Fruit fly (Drosophila melanogaster) whole organism, embryonic: ENCODE data around the gene CG42558.

Experiments used
- ATbp ChIP-seq: fragments of 200-800 bp; sonication (Bioruptor generic); optimal IDR thresholded peaks from 2 replicates; lab custom pipeline; 2017; ENCODE audit warnings: missing biosample characterization, mild to moderate bottlenecking, missing genetic modification characterization, missing genetic modification reagents
- Atf-2 ChIP-seq: fragments of 200-800 bp; sonication (Bioruptor generic); optimal IDR thresholded peaks from 2 replicates; lab custom pipeline; 2016; ENCODE audit warnings: missing biosample characterization, missing genetic modification characterization
- Awh ChIP-seq: fragments of 200-800 bp; sonication (Bioruptor generic); IDR thresholded peaks from 2 replicates; pipeline ENCODE4, ENCODE4 v1.3.6; 2022; ENCODE audit warnings: missing biosample characterization, missing genetic modification characterization
- Blimp-1 ChIP-seq: fragments of 200-800 bp; sonication (Bioruptor generic); optimal IDR thresholded peaks from 3 replicates; lab custom pipeline; 2018; ENCODE audit warnings: missing biosample characterization, missing genetic modification characterization, mild to moderate bottlenecking, moderate library complexity, missing genetic modification reagents
- CG10654 ChIP-seq: fragments of 200-800 bp; sonication (Bioruptor generic); optimal IDR thresholded peaks from 2 replicates; lab custom pipeline; 2016; ENCODE audit warnings: missing biosample characterization, missing genetic modification characterization
- CG11093 ChIP-seq: fragments of 200-800 bp; sonication (Bioruptor generic); IDR thresholded peaks from 3 replicates; pipeline ENCODE4 v1.3.6; 2022; ENCODE audit warnings: missing biosample characterization, missing genetic modification characterization
- CG12391 ChIP-seq: fragments of 200-800 bp; sonication (Bioruptor generic); optimal IDR thresholded peaks from 3 replicates; lab custom pipeline; 2018; ENCODE audit warnings: missing biosample characterization, mild to moderate bottlenecking, missing genetic modification characterization, moderate library complexity
- CG12769 ChIP-seq: fragments of 200-800 bp; sonication (Bioruptor generic); optimal IDR thresholded peaks from 2 replicates; lab custom pipeline; 2019; ENCODE audit warnings: missing biosample characterization, mild to moderate bottlenecking, missing genetic modification characterization, moderate library complexity
- CG15269 ChIP-seq: fragments of 200-800 bp; sonication (Bioruptor generic); optimal IDR thresholded peaks from 2 replicates; lab custom pipeline; 2018; ENCODE audit warnings: missing biosample characterization, mild to moderate bottlenecking, missing genetic modification characterization, moderate library complexity
- CG17359 ChIP-seq: fragments of 200-800 bp; sonication (Bioruptor generic); optimal IDR thresholded peaks from 3 replicates; lab custom pipeline; 2018; ENCODE audit warnings: missing biosample characterization, mild to moderate bottlenecking, missing genetic modification characterization, moderate library complexity
- CG4617 ChIP-seq: fragments of 200-800 bp; sonication (Bioruptor generic); optimal IDR thresholded peaks from 3 replicates; lab custom pipeline; 2016; ENCODE audit warnings: missing biosample characterization, missing genetic modification characterization, borderline replicate concordance
- CG7963 ChIP-seq: fragments of 200-800 bp; sonication (Bioruptor generic); IDR thresholded peaks from 3 replicates; pipeline ENCODE4 v1.3.6; 2022; ENCODE audit warnings: missing biosample characterization, missing genetic modification characterization; ENCODE audit not compliant: partially characterized antibody
- CG8359 ChIP-seq: fragments of 200-800 bp; sonication (Bioruptor generic); optimal IDR thresholded peaks from 2 replicates; lab custom pipeline; 2017; ENCODE audit warnings: missing biosample characterization, mild to moderate bottlenecking, missing genetic modification characterization, borderline replicate concordance
- Eip74EF ChIP-seq, 2 experiments: fragments of 200-800 bp in 1 of 2; fragments of >200 bp in 1 of 2; sonication (Bioruptor generic) in 1 of 2; optimal IDR thresholded peaks; 2 replicates each; lab custom pipeline; 2017 to 2019; ENCODE audit warnings: missing biosample characterization in 2 of 2, missing genetic modification characterization in 2 of 2, mild to moderate bottlenecking in 1 of 2, moderate library complexity in 1 of 2
- abd-A ChIP-seq: fragments of 200-800 bp; sonication (Bioruptor generic); optimal IDR thresholded peaks from 3 replicates; lab custom pipeline; 2019; ENCODE audit warnings: missing biosample characterization, mild to moderate bottlenecking, missing genetic modification characterization, moderate library complexity
- cad ChIP-seq: fragments of >200 bp; optimal IDR thresholded peaks from 2 replicates; lab custom pipeline; 2017; ENCODE audit warnings: missing biosample characterization, missing genetic modification characterization
- dati ChIP-seq: fragments of 200-800 bp; sonication (Bioruptor generic); IDR thresholded peaks from 2 replicates; pipeline ENCODE4 v1.3.6; 2022; ENCODE audit warnings: missing biosample characterization, missing genetic modification characterization
- dmrt99B ChIP-seq: fragments of 200-800 bp; sonication (Bioruptor generic); optimal IDR thresholded peaks from 2 replicates; lab custom pipeline; 2018; ENCODE audit warnings: missing biosample characterization, mild to moderate bottlenecking, missing genetic modification characterization, moderate library complexity
- eyg ChIP-seq: fragments of 200-800 bp; sonication (Bioruptor generic); optimal IDR thresholded peaks from 3 replicates; lab custom pipeline; 2016; ENCODE audit warnings: missing biosample characterization, missing genetic modification characterization
- ftz-f1 ChIP-seq: fragments of 200-800 bp; sonication (Bioruptor generic); optimal IDR thresholded peaks from 2 replicates; lab custom pipeline; 2016; ENCODE audit warnings: missing biosample characterization, missing genetic modification characterization
- grn ChIP-seq: fragments of 200-800 bp; sonication (Bioruptor generic); optimal IDR thresholded peaks from 3 replicates; lab custom pipeline; 2017; ENCODE audit warnings: missing biosample characterization, missing genetic modification characterization
- gsb-n ChIP-seq: fragments of 200-800 bp; sonication (Bioruptor generic); optimal IDR thresholded peaks from 3 replicates; lab custom pipeline; 2018; ENCODE audit warnings: missing biosample characterization, mild to moderate bottlenecking, missing genetic modification characterization
- her ChIP-seq: fragments of 200-800 bp; sonication (Bioruptor generic); optimal IDR thresholded peaks from 2 replicates; lab custom pipeline; 2016; ENCODE audit warnings: missing biosample characterization, missing genetic modification characterization
- lmd ChIP-seq: fragments of 200-800 bp; sonication (Bioruptor generic); IDR thresholded peaks from 2 replicates; pipeline ENCODE4 v1.3.6; 2022; ENCODE audit warnings: missing biosample characterization, missing genetic modification characterization
- oc ChIP-seq: fragments of 200-800 bp; sonication (Bioruptor generic); optimal IDR thresholded peaks from 2 replicates; lab custom pipeline; 2018; ENCODE audit warnings: missing biosample characterization, mild to moderate bottlenecking, missing genetic modification characterization, moderate library complexity
- pros ChIP-seq: fragments of 200-800 bp; sonication (Bioruptor generic); optimal IDR thresholded peaks from 3 replicates; lab custom pipeline; 2019; ENCODE audit warnings: missing biosample characterization, mild to moderate bottlenecking, missing genetic modification characterization, moderate library complexity
- repo ChIP-seq: fragments of 200-800 bp; sonication (Bioruptor generic); optimal IDR thresholded peaks from 2 replicates; lab custom pipeline; 2016; ENCODE audit warnings: missing biosample characterization, missing genetic modification characterization
- sc ChIP-seq, 3 experiments: fragments of >200 bp in 2 of 3; fragments of 200-800 bp in 1 of 3; sonication (Bioruptor generic) in 1 of 3; optimal IDR thresholded peaks; 2 replicates in 2 of 3; 3 replicates in 1 of 3; lab custom pipeline; 2017; ENCODE audit warnings: mild to moderate bottlenecking in 1 of 3, missing biosample characterization in 1 of 3, missing genetic modification characterization in 1 of 3, missing genetic modification reagents in 1 of 3
- slbo ChIP-seq: fragments of 200-800 bp; sonication (Bioruptor generic); IDR thresholded peaks from 2 replicates; pipeline ENCODE4 v1.3.6; 2022; ENCODE audit warnings: missing biosample characterization, missing genetic modification characterization
- vvl ChIP-seq: fragments of 200-800 bp; sonication (Bioruptor generic); IDR thresholded peaks from 2 replicates; pipeline ENCODE4 v1.3.6; 2022; ENCODE audit warnings: missing biosample characterization, missing genetic modification characterization

The CG42558 gene

DNA sequence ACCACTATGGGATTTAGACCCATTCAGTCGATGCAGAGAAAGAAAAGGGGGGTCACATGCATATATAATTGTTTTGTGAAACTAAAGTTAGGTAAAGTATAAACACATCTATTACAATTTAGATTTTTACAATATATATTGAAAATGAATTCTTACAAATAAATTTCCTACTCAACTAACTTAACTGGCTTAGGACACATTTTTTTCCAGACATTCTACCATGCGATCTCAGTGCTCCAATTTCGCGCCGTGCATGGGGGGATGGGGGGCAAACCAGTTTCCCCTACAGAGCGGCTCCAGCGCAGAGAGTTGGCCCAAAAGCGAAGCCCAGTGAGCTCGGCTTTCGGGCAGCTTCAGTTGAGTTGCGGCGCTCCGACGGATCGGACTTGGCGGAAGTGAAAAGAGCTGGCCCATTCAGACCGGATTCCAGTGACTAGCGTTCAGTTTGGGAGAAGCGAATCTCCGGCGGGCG lies 50.0 kb downstream of the CG42558 start, which contains the start of gene CG7896 (continued):
- TF ChIP-seq CG12391 (tag; lab: Kevin White, UChicago) (peak; percentile 65), her (no peak), abd-A (no peak), CG11093 (GFP tag; lab: Robert Waterston, UW) (peak; percentile 78), CG17359 (tag; lab: Kevin White, UChicago) (peak; percentile 48), CG10654 (GFP tag; lab: Kevin White, UChicago) (no peak), repo (GFP tag; lab: Kevin White, UChicago) (no peak), CG4617 (GFP tag; lab: Kevin White, UChicago) (peak; percentile 1), Blimp-1 (GFP tag; lab: Kevin White, UChicago) (peak; percentile 69)

DNA sequence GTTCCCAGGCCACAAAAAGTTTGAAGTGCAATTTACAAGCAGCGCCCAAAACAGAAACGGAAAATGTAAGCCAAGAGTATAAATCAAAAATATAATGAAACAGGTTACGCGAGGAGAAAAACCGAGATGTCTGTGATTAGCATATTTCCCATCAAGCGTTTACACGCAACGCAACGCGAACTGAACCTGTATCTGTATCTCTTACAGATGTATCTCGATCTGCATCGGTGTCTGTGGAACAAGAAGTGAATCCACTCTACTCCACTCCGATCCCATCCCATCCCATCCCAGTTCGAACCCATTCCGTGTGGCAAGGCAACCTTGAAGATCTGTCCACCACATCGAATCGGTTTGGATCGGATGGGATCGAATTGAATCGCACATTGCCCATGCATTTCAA lies 50.8 kb downstream of the CG42558 start:
- TF ChIP-seq Awh (no peak), abd-A (peak; percentile 59), sc (optimal IDR thresholded peaks at IDR 0.05; lab: Kevin White, UChicago) (no peak), sc (GFP tag; optimal IDR thresholded peaks at IDR 0.05; lab: Kevin White, UChicago) (no peak), CG15269 (tag; lab: Kevin White, UChicago) (peak; percentile 51), grn (GFP tag; lab: Kevin White, UChicago) (peak; percentile 74), Eip74EF (GFP tag; optimal IDR thresholded peaks at IDR 0.05; lab: Kevin White, UChicago) (no peak), dmrt99B (tag; lab: Kevin White, UChicago) (no peak), gsb-n (tag; lab: Kevin White, UChicago) (peak; percentile 18), CG7963 (no peak), CG8359 (no peak), oc (tag; lab: Kevin White, UChicago) (peak; percentile 7), cad (no peak), Atf-2 (GFP tag; lab: Kevin White, UChicago) (no peak), CG4617 (GFP tag; lab: Kevin White, UChicago) (no peak), slbo (GFP tag; lab: Robert Waterston, UW) (0 out of 2 replicates have a peak, but pooled peaks have one; percentile 2), ftz-f1 (GFP tag; lab: Kevin White, UChicago) (no peak), ATbp (GFP tag; lab: Kevin White, UChicago) (no peak), eyg (GFP tag; lab: Kevin White, UChicago) (no peak), dati (GFP tag; lab: Robert Waterston, UW) (no peak), CG12769 (tag; lab: Kevin White, UChicago) (peak; percentile 87), pros (GFP tag; lab: Kevin White, UChicago) (peak; percentile 40), vvl (GFP tag; lab: Robert Waterston, UW) (peak; percentile 75; the same call in 1 of the 2 replicates), lmd (GFP tag; lab: Robert Waterston, UW) (no peak)
